Worm (Caenorhabditis elegans): ENCODE results near the gene lgc-35.
A peak's percentile ranks its signal among the peaks of the same experiment; 100 is the strongest.

lgc-35 gene

DNA sequence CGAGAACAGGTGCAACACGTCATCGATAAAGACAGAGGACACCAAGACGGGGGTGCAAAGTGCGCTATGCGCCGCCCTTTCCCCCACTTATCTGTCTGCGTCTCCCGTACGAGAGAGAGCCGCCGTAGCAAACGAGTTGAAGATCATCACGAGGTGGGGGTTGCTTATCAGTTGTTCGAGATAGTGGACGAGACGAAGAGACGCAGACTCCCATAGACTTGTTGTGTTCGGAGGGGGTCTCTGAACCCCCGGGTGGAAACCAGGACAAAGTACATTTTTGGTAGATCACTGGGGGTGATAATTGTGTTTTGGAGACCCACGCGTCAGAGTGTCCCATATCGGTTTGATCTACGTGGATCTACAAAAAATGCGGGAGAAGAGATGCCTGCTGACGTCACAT, 41.1 kb downstream of the lgc-35 start (continued):
- peak; percentile 84 for TF ChIP-seq chd-7 (tag; optimal IDR thresholded peaks at IDR 0.05)
- no peak for TF ChIP-seq rcor-1 (GFP tag; IDR thresholded peaks at IDR 0.05)
- peak; percentile 61 for TF ChIP-seq lin-54 (GFP tag; optimal IDR thresholded peaks at IDR 0.05)
- TF ChIP-seq rpc-1 (optimal IDR thresholded peaks at IDR 0.05), result no peak
- TF ChIP-seq rpc-1 (tag; optimal IDR thresholded peaks at IDR 0.05), result no peak
- TF ChIP-seq zim-3 (tag; optimal IDR thresholded peaks at IDR 0.05), result no peak
- peak; percentile 91 for TF ChIP-seq atf-7 (tag; optimal IDR thresholded peaks at IDR 0.05)
- TF ChIP-seq C17E4.6 (GFP tag; IDR thresholded peaks at IDR 0.05), result no peak
- TF ChIP-seq ztf-28 (GFP tag; IDR thresholded peaks at IDR 0.05), result no peak
- no peak; the same call in 1 of the 2 replicates for TF ChIP-seq lir-1 (GFP tag; conservative IDR thresholded peaks at IDR 0.05)
- peak; percentile 91 for TF ChIP-seq hmg-1.2 (GFP tag; IDR thresholded peaks at IDR 0.05)
- TF ChIP-seq nhr-179 (tag; optimal IDR thresholded peaks at IDR 0.05), result no peak
- TF ChIP-seq ekl-4 (GFP tag; IDR thresholded peaks at IDR 0.05), result peak; percentile 67; the same call in 1 of the 2 replicates
- peak; percentile 58 for TF ChIP-seq F22D6.2 (tag; optimal IDR thresholded peaks at IDR 0.05)
- no peak for TF ChIP-seq ama-1 (optimal IDR thresholded peaks at IDR 0.05)
- TF ChIP-seq ama-1 (GFP tag; optimal IDR thresholded peaks at IDR 0.05), result no peak
- no peak for TF ChIP-seq lsy-27 (tag; optimal IDR thresholded peaks at IDR 0.05; ENCODE audit: borderline replicate concordance, insufficient read depth)
- TF ChIP-seq ets-4 (GFP tag; optimal IDR thresholded peaks at IDR 0.05), result peak; percentile 92
- TF ChIP-seq F10E7.11 (tag; optimal IDR thresholded peaks at IDR 0.05), result no peak
- peak; percentile 82 for TF ChIP-seq nfyb-1 (GFP tag; IDR thresholded peaks at IDR 0.05)
- TF ChIP-seq F55B11.4 (tag; optimal IDR thresholded peaks at IDR 0.05; ENCODE audit: borderline replicate concordance, insufficient read depth), result no peak
- peak; percentile 86 for TF ChIP-seq ztf-22 (GFP tag; optimal IDR thresholded peaks at IDR 0.05)
- TF ChIP-seq lag-1 (GFP tag; IDR thresholded peaks at IDR 0.05), result no peak
- TF ChIP-seq dpff-1 (tag; optimal IDR thresholded peaks at IDR 0.05), result no peak
- no peak for TF ChIP-seq Y53F4B.3 (GFP tag; IDR thresholded peaks at IDR 0.05)
- TF ChIP-seq ztf-18 (tag; optimal IDR thresholded peaks at IDR 0.05), result peak; percentile 5
- TF ChIP-seq mel-28 (tag; optimal IDR thresholded peaks at IDR 0.05; ENCODE audit: borderline replicate concordance), result no peak
- TF ChIP-seq F52B5.7 (tag; optimal IDR thresholded peaks at IDR 0.05), result peak; percentile 56
- TF ChIP-seq Y56A3A.18 (GFP tag; IDR thresholded peaks at IDR 0.05), result 0 out of 2 replicates have a peak, but pooled peaks have one; percentile 24
- no peak for TF ChIP-seq mes-4 (tag; optimal IDR thresholded peaks at IDR 0.05)
- no peak for TF ChIP-seq rec-8 (tag; optimal IDR thresholded peaks at IDR 0.05)
- peak; percentile 94 for TF ChIP-seq B0336.3 (GFP tag; IDR thresholded peaks at IDR 0.05)
- TF ChIP-seq F23B12.7 (tag; optimal IDR thresholded peaks at IDR 0.05; ENCODE audit: insufficient read depth), result no peak
- peak; percentile 82 for TF ChIP-seq K11D2.4 (GFP tag; IDR thresholded peaks at IDR 0.05)
- peak; percentile 48 for TF ChIP-seq madf-10 (tag; optimal IDR thresholded peaks at IDR 0.05)
- peak; percentile 89 for TF ChIP-seq dox-1 (GFP tag; IDR thresholded peaks at IDR 0.05)
- TF ChIP-seq ztf-26 (tag; optimal IDR thresholded peaks at IDR 0.05), result peak; percentile 89
- 0 out of 2 replicates have a peak, but pooled peaks have one; percentile 22 for TF ChIP-seq ceh-58 (GFP tag; IDR thresholded peaks at IDR 0.05)
- TF ChIP-seq dpl-1 (GFP tag; optimal IDR thresholded peaks at IDR 0.05), result no peak
- no peak for TF ChIP-seq ceh-91 (GFP tag; IDR thresholded peaks at IDR 0.05)
- peak; percentile 83 for TF ChIP-seq tlf-1 (GFP tag; optimal IDR thresholded peaks at IDR 0.05)
- 0 out of 2 replicates have a peak, but pooled peaks have one; percentile 10 for TF ChIP-seq F37B4.10 (GFP tag; IDR thresholded peaks at IDR 0.05)
- peak; percentile 90 for TF ChIP-seq nhr-80 (tag; optimal IDR thresholded peaks at IDR 0.05)
- TF ChIP-seq egl-44 (GFP tag; IDR thresholded peaks at IDR 0.05), result peak; percentile 87
- no peak for TF ChIP-seq ztf-25 (GFP tag; IDR thresholded peaks at IDR 0.05)
- TF ChIP-seq tbp1 (GFP tag; optimal IDR thresholded peaks at IDR 0.05), result peak; percentile 67
- no peak for TF ChIP-seq snpc-1.3 (tag; optimal IDR thresholded peaks at IDR 0.05; ENCODE audit: insufficient read depth)
- no peak for TF ChIP-seq egl-18 (GFP tag; IDR thresholded peaks at IDR 0.05)
- TF ChIP-seq lin-40 (tag; optimal IDR thresholded peaks at IDR 0.05), result peak; percentile 88
- no peak for TF ChIP-seq xnd-1 (tag; optimal IDR thresholded peaks at IDR 0.05)
